Worm (Caenorhabditis elegans) whole organism, L4 larva: ENCODE results near the gene sod-1.

Experiments used
- D1046.2 ChIP-seq: fragments of 200-800 bp; sonication (Bioruptor generic); IDR thresholded peaks from 2 replicates; pipeline ENCODE4 v1.3.6; 2022; ENCODE audit warnings: missing genetic modification characterization, missing compliant biosample characterization
- F26F4.8 ChIP-seq: fragments of 200-800 bp; sonication (Bioruptor generic); conservative IDR thresholded peaks from 2 replicates; pipeline ENCODE4 v1.3.6; 2022; ENCODE audit warnings: missing genetic modification characterization, missing compliant biosample characterization
- R02D3.7 ChIP-seq: fragments of 150-350 bp; sonication (generic microtip); optimal IDR thresholded peaks from 3 replicates; lab custom pipeline; 2014; ENCODE audit warnings: missing biosample characterization, missing genetic modification characterization
- T26A8.4 ChIP-seq: fragments of 200-800 bp; sonication (Bioruptor generic); IDR thresholded peaks from 2 replicates; pipeline ENCODE4 v1.3.6; 2022; ENCODE audit warnings: missing genetic modification characterization, missing compliant biosample characterization
- aha-1 ChIP-seq: fragments of 150-350 bp; peaks from one replicate; lab custom pipeline; 2014; ENCODE audit warnings: missing biosample characterization, missing genetic modification characterization
- ama-1 ChIP-seq: fragments of 150-350 bp; optimal IDR thresholded peaks from 2 replicates; lab custom pipeline; 2014; ENCODE audit warnings: inconsistent platforms, mixed read lengths
- arid-1 ChIP-seq: fragments of 200-800 bp; sonication (Bioruptor generic); conservative IDR thresholded peaks from 2 replicates; pipeline ENCODE4 v1.3.6; 2022; ENCODE audit warnings: missing genetic modification reagents, missing genetic modification characterization, missing compliant biosample characterization
- ceh-20 ChIP-seq: fragments of 200-800 bp; sonication (Bioruptor generic); IDR thresholded peaks from 2 replicates; pipeline ENCODE4 v1.3.6; 2022; ENCODE audit warnings: missing genetic modification reagents, missing genetic modification characterization, missing compliant biosample characterization
- ceh-32 ChIP-seq: sonication (generic microtip); optimal IDR thresholded peaks from 2 replicates; lab custom pipeline; 2016; ENCODE audit warnings: mild to moderate bottlenecking, missing genetic modification characterization, missing compliant biosample characterization; ENCODE audit not compliant: poor library complexity
- ceh-44 ChIP-seq: fragments of 200-800 bp; sonication (Bioruptor generic); IDR thresholded peaks from 2 replicates; pipeline ENCODE4 v1.3.6; 2022; ENCODE audit warnings: missing genetic modification reagents, missing genetic modification characterization, missing compliant biosample characterization
- ceh-82 ChIP-seq: sonication (generic microtip); optimal IDR thresholded peaks from 2 replicates; lab custom pipeline; 2017; ENCODE audit warnings: missing biosample characterization, missing genetic modification characterization
- daf-16 ChIP-seq, 3 experiments: sonication (generic microtip); optimal IDR thresholded peaks; 2 replicates each; lab custom pipeline; 2016 to 2017; ENCODE audit warnings: missing genetic modification characterization in 3 of 3, missing genetic modification reagents in 3 of 3, mild to moderate bottlenecking in 2 of 3, missing compliant biosample characterization in 2 of 3, missing biosample characterization in 1 of 3, moderate library complexity in 1 of 3
- daf-8 ChIP-seq: fragments of 200-800 bp; sonication (Bioruptor generic); IDR thresholded peaks from 2 replicates; pipeline ENCODE4 v1.3.6; 2022; ENCODE audit warnings: missing genetic modification characterization, missing compliant biosample characterization
- dmd-6 ChIP-seq: fragments of 200-800 bp; sonication (Bioruptor generic); IDR thresholded peaks from 2 replicates; pipeline ENCODE4 v1.3.6; 2022; ENCODE audit warnings: missing genetic modification reagents, missing genetic modification characterization, missing compliant biosample characterization
- dmd-8 ChIP-seq: fragments of 200-800 bp; sonication (Bioruptor generic); IDR thresholded peaks from 2 replicates; pipeline ENCODE4 v1.3.6; 2022; ENCODE audit warnings: missing genetic modification characterization, missing compliant biosample characterization
- dpl-1 ChIP-seq: fragments of 150-350 bp; optimal IDR thresholded peaks from 2 replicates; lab custom pipeline; 2014; ENCODE audit warnings: missing biosample characterization, missing genetic modification reagents, missing genetic modification characterization
- dve-1 ChIP-seq: sonication (generic microtip); optimal IDR thresholded peaks from 2 replicates; lab custom pipeline; 2017; ENCODE audit warnings: antibody characterized with exemption, mild to moderate bottlenecking, missing genetic modification characterization, missing compliant biosample characterization; ENCODE audit not compliant: insufficient read depth
- egl-27 ChIP-seq: sonication (generic microtip); optimal IDR thresholded peaks from 3 replicates; lab custom pipeline; 2017; ENCODE audit warnings: missing biosample characterization, missing genetic modification reagents, missing genetic modification characterization
- egl-43 ChIP-seq: fragments of 200-800 bp; sonication (Bioruptor generic); IDR thresholded peaks from 2 replicates; pipeline ENCODE4 v1.3.6; 2022; ENCODE audit warnings: missing genetic modification reagents, missing genetic modification characterization, missing compliant biosample characterization
- gei-8 ChIP-seq: fragments of 200-800 bp; sonication (Bioruptor generic); optimal IDR thresholded peaks from 2 replicates; lab custom pipeline; 2018; ENCODE audit warnings: mild to moderate bottlenecking, missing genetic modification characterization, missing compliant biosample characterization
- lin-1 ChIP-seq: fragments of 200-800 bp; sonication (Bioruptor generic); IDR thresholded peaks from 2 replicates; pipeline ENCODE4 v1.3.6; 2022; ENCODE audit warnings: missing genetic modification reagents, missing genetic modification characterization, missing compliant biosample characterization
- lin-13 ChIP-seq: fragments of 150-350 bp; optimal IDR thresholded peaks from 2 replicates; lab custom pipeline; 2014; ENCODE audit warnings: missing biosample characterization, missing genetic modification reagents, missing genetic modification characterization
- lin-15B ChIP-seq: fragments of 150-350 bp; sonication (generic microtip); optimal IDR thresholded peaks from 3 replicates; lab custom pipeline; 2014; ENCODE audit warnings: missing biosample characterization, missing genetic modification characterization
- lin-29 ChIP-seq: fragments of 200-800 bp; sonication (Bioruptor generic); IDR thresholded peaks from 2 replicates; pipeline ENCODE4 v1.3.6; 2022; ENCODE audit warnings: missing genetic modification reagents, missing genetic modification characterization, missing compliant biosample characterization
- lin-38 ChIP-seq: fragments of 200-800 bp; sonication (Bioruptor generic); IDR thresholded peaks from 2 replicates; pipeline ENCODE4 v1.3.6; 2022; ENCODE audit warnings: missing genetic modification reagents, missing genetic modification characterization, missing compliant biosample characterization
- lin-39 ChIP-seq: fragments of 150-350 bp; optimal IDR thresholded peaks from 2 replicates; lab custom pipeline; 2014; ENCODE audit warnings: missing biosample characterization, missing genetic modification reagents, missing genetic modification characterization
- lsy-2 ChIP-seq, 2 experiments: fragments of 150-350 bp in 1 of 2; sonication (generic microtip) in 1 of 2; optimal IDR thresholded peaks; 2 replicates each; lab custom pipeline; 2014 to 2017; ENCODE audit warnings: missing biosample characterization in 2 of 2, missing genetic modification characterization in 2 of 2
- madf-9 ChIP-seq: fragments of 200-800 bp; sonication (Bioruptor generic); conservative IDR thresholded peaks from 2 replicates; pipeline ENCODE4 v1.3.6; 2022; ENCODE audit warnings: missing genetic modification reagents, missing genetic modification characterization, missing compliant biosample characterization
- mxl-2 ChIP-seq: fragments of 200-800 bp; sonication (Bioruptor generic); conservative IDR thresholded peaks from 2 replicates; pipeline ENCODE4 v1.3.6; 2022; ENCODE audit warnings: missing genetic modification reagents, missing genetic modification characterization, missing compliant biosample characterization
- nhr-111 ChIP-seq: fragments of 200-800 bp; sonication (Bioruptor generic); optimal IDR thresholded peaks from 2 replicates; lab custom pipeline; 2018; ENCODE audit warnings: mild to moderate bottlenecking, missing genetic modification characterization, missing compliant biosample characterization
- nhr-28 ChIP-seq: fragments of 150-350 bp; optimal IDR thresholded peaks from 2 replicates; lab custom pipeline; 2014; ENCODE audit warnings: missing biosample characterization, missing genetic modification characterization
- nhr-42 ChIP-seq: fragments of 200-800 bp; sonication (Bioruptor generic); IDR thresholded peaks from 2 replicates; pipeline ENCODE4 v1.3.6; 2022; ENCODE audit warnings: missing genetic modification characterization, missing compliant biosample characterization
- nhr-48 ChIP-seq: sonication (generic microtip); optimal IDR thresholded peaks from 2 replicates; lab custom pipeline; 2016; ENCODE audit warnings: mild to moderate bottlenecking, missing genetic modification characterization, missing compliant biosample characterization
- pha-4 ChIP-seq, 2 experiments: fragments of 150-350 bp in 1 of 2; fragments of 200-800 bp in 1 of 2; sonication (Bioruptor generic) in 1 of 2; IDR thresholded peaks in 1 of 2; optimal IDR thresholded peaks in 1 of 2; 2 replicates each; pipeline versions ENCODE4 v1.3.6 to Lab custom; 2014 to 2022; ENCODE audit warnings: missing genetic modification characterization in 2 of 2, missing genetic modification reagents in 2 of 2, missing biosample characterization in 1 of 2, missing compliant biosample characterization in 1 of 2
- php-3 ChIP-seq: fragments of 200-800 bp; sonication (Bioruptor generic); IDR thresholded peaks from 2 replicates; pipeline ENCODE4 v1.3.6; 2022; ENCODE audit warnings: missing genetic modification reagents, missing genetic modification characterization, missing compliant biosample characterization
- pqm-1 ChIP-seq: sonication (generic microtip); optimal IDR thresholded peaks from 2 replicates; lab custom pipeline; 2017; ENCODE audit warnings: missing biosample characterization, missing genetic modification characterization
- saeg-2 ChIP-seq: fragments of 200-800 bp; sonication (Bioruptor generic); IDR thresholded peaks from 2 replicates; pipeline ENCODE4 v1.3.6; 2022; ENCODE audit warnings: missing genetic modification reagents, missing genetic modification characterization, missing compliant biosample characterization
- sdz-12 ChIP-seq: fragments of 200-800 bp; sonication (Bioruptor generic); optimal IDR thresholded peaks from 2 replicates; lab custom pipeline; 2018; ENCODE audit warnings: mild to moderate bottlenecking, missing genetic modification characterization, missing compliant biosample characterization
- skn-1 ChIP-seq: fragments of 150-350 bp; optimal IDR thresholded peaks from 2 replicates; lab custom pipeline; 2014; ENCODE audit warnings: missing biosample characterization, missing genetic modification characterization
- spr-1 ChIP-seq: sonication (generic microtip); optimal IDR thresholded peaks from 2 replicates; lab custom pipeline; 2016; ENCODE audit warnings: mild to moderate bottlenecking, missing genetic modification characterization, missing compliant biosample characterization
- tra-1 ChIP-seq: fragments of 200-800 bp; sonication (Bioruptor generic); IDR thresholded peaks from 2 replicates; pipeline ENCODE4 v1.3.6; 2022; ENCODE audit warnings: missing genetic modification reagents, missing genetic modification characterization, missing compliant biosample characterization
- unc-62 ChIP-seq, 3 experiments: fragments of 150-350 bp in 1 of 3; sonication (generic microtip); optimal IDR thresholded peaks in 2 of 3; peaks in 1 of 3; 1 replicate in 1 of 3; 2 replicates in 2 of 3; lab custom pipeline; 2014 to 2017; ENCODE audit warnings: missing biosample characterization in 3 of 3, missing genetic modification characterization in 3 of 3, missing genetic modification reagents in 3 of 3, missing genotype in 1 of 3
- ztf-11 ChIP-seq: fragments of 150-350 bp; optimal IDR thresholded peaks from 2 replicates; lab custom pipeline; 2014; ENCODE audit warnings: missing biosample characterization, missing genetic modification characterization

Gene sod-1

DNA sequence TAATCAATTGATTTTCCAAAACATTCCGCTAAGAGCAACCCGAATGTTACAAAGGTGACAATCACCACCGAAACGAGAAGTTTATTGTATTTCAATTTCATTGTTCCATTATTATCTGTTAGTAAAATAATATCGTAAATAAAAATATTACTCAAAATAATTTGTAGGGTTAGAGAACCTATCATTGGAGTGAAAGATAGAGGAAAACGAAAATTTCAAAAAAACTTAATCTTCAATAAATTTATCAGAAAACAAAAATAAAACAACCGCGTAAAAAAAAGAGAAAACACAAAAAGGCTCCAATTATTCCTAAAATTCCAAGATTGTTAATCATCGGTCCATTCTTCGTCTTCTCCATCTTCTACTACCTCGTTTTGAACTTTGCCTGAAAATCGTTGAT lies 8.1 kb downstream of the sod-1 start, which contains the start of gene tra-2:
TSS of gene tra-2 (minus strand) at position 101 of the 400 bp plus-strand sequence.
- no peak for TF ChIP-seq madf-9
- no peak for TF ChIP-seq T26A8.4 (GFP tag; lab: Robert Waterston, UW)
- TF ChIP-seq lin-15B, result no peak
- no peak for TF ChIP-seq dpl-1 (GFP tag; lab: Kevin White, UChicago)
- no peak for TF ChIP-seq egl-27 (tag; lab: Kevin White, UChicago)
- no peak for TF ChIP-seq ceh-20 (GFP tag; lab: Robert Waterston, UW)
- no peak for TF ChIP-seq php-3 (GFP tag; lab: Robert Waterston, UW)
- no peak for TF ChIP-seq nhr-111 (GFP tag; lab: Kevin White, UChicago)
- no peak for TF ChIP-seq lsy-2 (tag; optimal IDR thresholded peaks at IDR 0.05; lab: Kevin White, UChicago)
- TF ChIP-seq gei-8 (GFP tag; lab: Kevin White, UChicago), result no peak
- no peak for TF ChIP-seq saeg-2 (GFP tag; lab: Robert Waterston, UW)
- TF ChIP-seq ceh-32 (tag; lab: Kevin White, UChicago), result no peak
- no peak for TF ChIP-seq lin-39 (tag; lab: Kevin White, UChicago)
- TF ChIP-seq egl-43 (GFP tag; lab: Robert Waterston, UW), result no peak
- no peak for TF ChIP-seq skn-1 (tag; lab: Kevin White, UChicago)
- no peak for TF ChIP-seq mxl-2 (GFP tag; lab: Robert Waterston, UW)
- TF ChIP-seq sdz-12, result no peak

DNA sequence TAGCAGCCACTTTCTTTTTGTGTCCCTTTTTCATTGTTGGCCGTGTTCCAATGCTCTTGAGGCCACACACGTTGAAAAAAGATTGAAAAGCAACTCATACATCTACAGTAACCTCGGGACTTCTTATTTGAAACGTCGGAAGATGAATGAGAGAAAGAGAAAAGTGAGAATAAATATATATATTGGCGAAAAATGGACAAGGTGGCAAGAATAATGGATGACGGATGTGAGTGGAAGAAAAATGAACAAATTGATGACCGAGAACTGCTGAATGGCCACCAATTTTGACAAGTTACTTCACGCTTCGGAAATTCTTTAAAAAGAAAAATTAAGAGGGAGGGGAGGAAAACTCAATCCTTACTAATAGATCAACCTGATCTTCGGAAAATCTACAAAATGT lies 15.6 kb downstream of the sod-1 start:
- peak in 1 of 2 experiments; percentile 95 for TF ChIP-seq unc-62 (GFP tag; optimal IDR thresholded peaks at IDR 0.05 in 1 of 2; lab: Kevin White, UChicago)
- TF ChIP-seq unc-62 (tag; optimal IDR thresholded peaks at IDR 0.05; lab: Kevin White, UChicago), result no peak
- no peak for TF ChIP-seq daf-8 (GFP tag; lab: Robert Waterston, UW)
- TF ChIP-seq, all 104 proteins: peak for 1

DNA sequence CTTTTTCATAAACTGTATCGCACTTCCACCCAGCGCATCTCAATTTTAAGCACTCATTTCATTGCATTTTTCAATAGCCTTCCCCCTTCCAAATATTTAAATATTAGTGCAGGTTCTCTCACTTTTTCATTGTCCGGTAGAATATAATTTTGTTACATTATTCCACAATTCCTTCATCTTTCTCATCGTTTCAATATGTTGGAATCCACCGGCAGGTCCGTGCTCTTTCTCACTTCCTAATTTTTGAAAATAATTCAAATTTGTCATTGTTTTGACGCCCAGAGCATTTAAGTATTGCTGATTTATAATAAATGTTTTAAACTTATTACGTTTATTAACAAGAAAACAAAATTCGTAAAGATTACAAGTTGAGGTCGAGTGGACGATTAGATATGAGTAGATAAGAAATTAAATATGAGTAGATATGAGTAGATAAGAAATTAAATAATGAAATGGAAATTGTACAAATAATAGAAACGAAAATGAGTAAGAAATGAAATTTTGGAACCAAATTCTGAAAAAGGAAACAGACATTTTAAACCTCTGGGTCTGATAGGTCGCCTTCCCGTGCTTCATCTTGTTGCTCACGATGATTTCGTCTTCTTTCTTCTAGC lies 18.5 kb downstream of the sod-1 start:
- peak; percentile 92 for TF ChIP-seq aha-1 (tag; lab: Kevin White, UChicago)
- TF ChIP-seq daf-16 (GFP tag; optimal IDR thresholded peaks at IDR 0.05; lab: Kevin White, UChicago), result no peak
- TF ChIP-seq daf-16 (tag; optimal IDR thresholded peaks at IDR 0.05; lab: Kevin White, UChicago), result peak; percentile 33
- TF ChIP-seq saeg-2 (GFP tag; lab: Robert Waterston, UW), result no peak
- TF ChIP-seq ama-1 (lab: Kevin White, UChicago), result no peak
- peak; percentile 14; the same call in 1 of the 2 replicates for TF ChIP-seq lin-38
- peak; percentile 10 for TF ChIP-seq dve-1 (tag; lab: Kevin White, UChicago)
- TF ChIP-seq tra-1 (GFP tag; lab: Robert Waterston, UW), result no peak
- TF ChIP-seq arid-1, result peak; percentile 35; the same call in 1 of the 2 replicates
- peak in 1 of 2 experiments; percentile 12 for TF ChIP-seq lsy-2 (tag; optimal IDR thresholded peaks at IDR 0.05; lab: Kevin White, UChicago)

ce11 chrII:6951250-6951806 lies 22.4 kb downstream of the sod-1 start, which contains the start of the genes malt-1 and ceh-38:
malt-1 (minus strand) TSS chrII:6951300.
ceh-38 (plus strand) TSS chrII:6951526.
- TF ChIP-seq ceh-44, result no peak
- peak; percentile 88 for TF ChIP-seq lin-13 (GFP tag; lab: Kevin White, UChicago)
- TF ChIP-seq nhr-42 (GFP tag; lab: Robert Waterston, UW), result 0 out of 2 replicates have a peak, but pooled peaks have one; percentile 45
- TF ChIP-seq F26F4.8 (GFP tag; lab: Robert Waterston, UW), result no peak
- TF ChIP-seq nhr-28 (tag; lab: Kevin White, UChicago), result peak; percentile 97
- peak; percentile 66 for TF ChIP-seq tra-1 (GFP tag; lab: Robert Waterston, UW)
- peak; percentile 89 for TF ChIP-seq dmd-6
- TF ChIP-seq spr-1 (tag; lab: Kevin White, UChicago), result peak; percentile 83
- no peak for TF ChIP-seq ceh-82 (tag; lab: Kevin White, UChicago)
- TF ChIP-seq nhr-48 (tag; lab: Kevin White, UChicago), result peak; percentile 83
- TF ChIP-seq D1046.2, result no peak
- TF ChIP-seq R02D3.7 (tag; lab: Kevin White, UChicago), result peak; percentile 65
- TF ChIP-seq pqm-1, result peak; percentile 44
- TF ChIP-seq madf-9, result 0 out of 2 replicates have a peak, but pooled peaks have one; percentile 34
- TF ChIP-seq lin-1 (GFP tag; lab: Robert Waterston, UW), result peak; percentile 47; the same call in 1 of the 2 replicates
- no peak for TF ChIP-seq dmd-8 (GFP tag; lab: Robert Waterston, UW)
- no peak for TF ChIP-seq egl-27 (tag; lab: Kevin White, UChicago)
- no peak for TF ChIP-seq ztf-11 (tag; lab: Kevin White, UChicago)
- TF ChIP-seq lin-29 (GFP tag; lab: Robert Waterston, UW), result peak; percentile 34; the same call in 1 of the 2 replicates
- TF ChIP-seq pha-4 (GFP tag; IDR thresholded peaks at IDR 0.05; lab: Robert Waterston, UW), result peak; percentile 64
- TF ChIP-seq pha-4 (tag; optimal IDR thresholded peaks at IDR 0.05; lab: Kevin White, UChicago), result no peak
